Fruit fly (Drosophila melanogaster): ENCODE results near the gene CG7017.

dm6 chr3L:20220918-20221317 lies 9.0 kb upstream of the CG7017 start:
- TF ChIP-seq CG8478 (optimal IDR thresholded peaks at IDR 0.05) (no peak), CTCF (optimal IDR thresholded peaks at IDR 0.05) (no peak)
